Fruit fly (Drosophila melanogaster) whole organism, adult: ENCODE data around the gene RagA-B.

Experiments used
- CG11617 ChIP-seq: fragments of 200-800 bp; sonication (Bioruptor generic); optimal IDR thresholded peaks from 2 replicates; lab custom pipeline; 2017; ENCODE audit warnings: mild to moderate bottlenecking, missing biosample characterization, missing genetic modification reagents, missing genetic modification characterization
- CG12768 ChIP-seq: fragments of 200-800 bp; sonication (Bioruptor generic); optimal IDR thresholded peaks from 2 replicates; lab custom pipeline; 2017; ENCODE audit warnings: missing biosample characterization, missing genetic modification characterization, mild to moderate bottlenecking, moderate library complexity, missing genetic modification reagents
- CG14711 ChIP-seq: fragments of 200-800 bp; sonication (Bioruptor generic); optimal IDR thresholded peaks from 2 replicates; lab custom pipeline; 2018; ENCODE audit warnings: missing biosample characterization, mild to moderate bottlenecking, missing genetic modification characterization, moderate library complexity
- CG1620 ChIP-seq: fragments of 200-800 bp; sonication (Bioruptor generic); optimal IDR thresholded peaks from 2 replicates; lab custom pipeline; 2016; ENCODE audit warnings: missing biosample characterization, missing genetic modification characterization
- CG33017 ChIP-seq: fragments of 200-800 bp; sonication (Bioruptor generic); optimal IDR thresholded peaks from 2 replicates; lab custom pipeline; 2018; ENCODE audit warnings: missing biosample characterization, mild to moderate bottlenecking, missing genetic modification characterization, moderate library complexity
- CG5204 ChIP-seq: fragments of 200-800 bp; sonication (Bioruptor generic); optimal IDR thresholded peaks from 2 replicates; lab custom pipeline; 2016; ENCODE audit warnings: missing biosample characterization, missing genetic modification characterization
- CG7045 ChIP-seq: fragments of 200-800 bp; sonication (Bioruptor generic); optimal IDR thresholded peaks from 2 replicates; lab custom pipeline; 2017; ENCODE audit warnings: missing biosample characterization, mild to moderate bottlenecking, missing genetic modification characterization
- CG7101 ChIP-seq: fragments of 200-800 bp; sonication (Bioruptor generic); optimal IDR thresholded peaks from 2 replicates; lab custom pipeline; 2018; ENCODE audit warnings: missing biosample characterization, mild to moderate bottlenecking, missing genetic modification characterization, moderate library complexity
- Clk ChIP-seq: fragments of 200-800 bp; sonication (Bioruptor generic); optimal IDR thresholded peaks from 2 replicates; lab custom pipeline; 2017; ENCODE audit warnings: missing biosample characterization, missing genetic modification characterization
- Crg-1 ChIP-seq: fragments of 200-800 bp; sonication (Bioruptor generic); optimal IDR thresholded peaks from 2 replicates; lab custom pipeline; 2016; ENCODE audit warnings: missing biosample characterization, missing genetic modification characterization
- Hr96 ChIP-seq: fragments of 200-800 bp; sonication (Bioruptor generic); optimal IDR thresholded peaks from 2 replicates; lab custom pipeline; 2016; ENCODE audit warnings: missing biosample characterization, missing genetic modification characterization
- Mnt ChIP-seq: fragments of 200-800 bp; sonication (Bioruptor generic); optimal IDR thresholded peaks from 2 replicates; lab custom pipeline; 2016; ENCODE audit warnings: missing biosample characterization, mild to moderate bottlenecking, missing genetic modification characterization
- bab1 ChIP-seq: fragments of 200-800 bp; sonication (Bioruptor generic); optimal IDR thresholded peaks from 3 replicates; lab custom pipeline; 2019; ENCODE audit warnings: missing biosample characterization, mild to moderate bottlenecking, missing genetic modification characterization, moderate library complexity
- cic ChIP-seq: fragments of 200-800 bp; sonication (Bioruptor generic); optimal IDR thresholded peaks from 2 replicates; lab custom pipeline; 2017; ENCODE audit warnings: missing biosample characterization, mild to moderate bottlenecking, missing genetic modification characterization, moderate library complexity
- cnc ChIP-seq, 2 experiments: fragments of >200 bp; optimal IDR thresholded peaks; 2 replicates each; lab custom pipeline; 2017
- kay ChIP-seq: fragments of 200-800 bp; sonication (Bioruptor generic); peaks from one replicate; lab custom pipeline; 2016; ENCODE audit warnings: missing biosample characterization, missing genetic modification characterization, borderline replicate concordance
- ovo ChIP-seq: fragments of 200-800 bp; sonication (Bioruptor generic); optimal IDR thresholded peaks from 2 replicates; lab custom pipeline; 2016; ENCODE audit warnings: missing biosample characterization, missing genetic modification characterization
- pad ChIP-seq: fragments of 200-800 bp; sonication (Bioruptor generic); optimal IDR thresholded peaks from 3 replicates; lab custom pipeline; 2017; ENCODE audit warnings: missing biosample characterization, missing genetic modification characterization, mild to moderate bottlenecking, moderate library complexity, missing genetic modification reagents
- tj ChIP-seq: fragments of 200-800 bp; sonication (Bioruptor generic); optimal IDR thresholded peaks from 3 replicates; lab custom pipeline; 2017; ENCODE audit warnings: missing biosample characterization, mild to moderate bottlenecking, missing genetic modification characterization, moderate library complexity
- toe ChIP-seq: fragments of 200-800 bp; sonication (Bioruptor generic); optimal IDR thresholded peaks from 2 replicates; lab custom pipeline; 2016; ENCODE audit warnings: missing biosample characterization, missing genetic modification characterization

The RagA-B gene

dm6 chr3R:8938494-8939404 is 45.4 kb downstream of the RagA-B start, which contains the start of gene ScsbetaA:
ScsbetaA (plus strand) TSS chr3R:8938724.
- TF ChIP-seq kay (GFP tag; lab: Kevin White, UChicago) (peak; percentile 80), Crg-1 (GFP tag; lab: Kevin White, UChicago) (no peak), ovo (GFP tag; lab: Kevin White, UChicago) (peak; percentile 50), CG5204 (GFP tag; lab: Kevin White, UChicago) (no peak), CG7101 (tag; lab: Kevin White, UChicago) (no peak), cic (GFP tag; lab: Kevin White, UChicago) (peak; percentile 82), Hr96 (no peak), cnc (optimal IDR thresholded peaks at IDR 0.05; lab: Kevin White, UChicago) (no peak), CG1620 (no peak), pad (GFP tag; lab: Kevin White, UChicago) (peak; percentile 20), bab1 (GFP tag; lab: Kevin White, UChicago) (peak; percentile 5), Mnt (no peak), tj (GFP tag; lab: Kevin White, UChicago) (peak; percentile 75), CG7045 (GFP tag; lab: Kevin White, UChicago) (no peak), CG12768 (GFP tag; lab: Kevin White, UChicago) (peak; percentile 10), CG33017 (tag; lab: Kevin White, UChicago) (no peak), toe (GFP tag; lab: Kevin White, UChicago) (peak; percentile 40), CG11617 (GFP tag; lab: Kevin White, UChicago) (peak; percentile 3), CG14711 (tag; lab: Kevin White, UChicago) (peak; percentile 23), Clk (no peak)

dm6 chr3R:8934930-8935329 is 49.2 kb downstream of the RagA-B start, which contains the start of gene osk:
osk (plus strand) TSS chr3R:8935126.
- no peak for TF ChIP-seq CG11617 (GFP tag; lab: Kevin White, UChicago)
- TF ChIP-seq CG7101 (tag; lab: Kevin White, UChicago): no peak
- TF ChIP-seq cic (GFP tag; lab: Kevin White, UChicago): no peak
- TF ChIP-seq CG14711 (tag; lab: Kevin White, UChicago): no peak
- TF ChIP-seq kay (GFP tag; lab: Kevin White, UChicago): no peak
- no peak for TF ChIP-seq CG7045 (GFP tag; lab: Kevin White, UChicago)
- no peak for TF ChIP-seq CG1620
- TF ChIP-seq pad (GFP tag; lab: Kevin White, UChicago): peak; percentile 96
- no peak for TF ChIP-seq CG33017 (tag; lab: Kevin White, UChicago)
- peak; percentile 76 for TF ChIP-seq ovo (GFP tag; lab: Kevin White, UChicago)
- no peak for TF ChIP-seq cnc (optimal IDR thresholded peaks at IDR 0.05; lab: Kevin White, UChicago)
- no peak for TF ChIP-seq Hr96

- TF ChIP-seq CG7045 (GFP tag; lab: Kevin White, UChicago) (no peak), Mnt (no peak), CG33017 (tag; lab: Kevin White, UChicago) (no peak), cic (GFP tag; lab: Kevin White, UChicago) (no peak), toe (GFP tag; lab: Kevin White, UChicago) (no peak), CG14711 (tag; lab: Kevin White, UChicago) (no peak), bab1 (GFP tag; lab: Kevin White, UChicago) (no peak), pad (GFP tag; lab: Kevin White, UChicago) (no peak), Crg-1 (GFP tag; lab: Kevin White, UChicago) (no peak), kay (GFP tag; lab: Kevin White, UChicago) (no peak), tj (GFP tag; lab: Kevin White, UChicago) (no peak), CG12768 (GFP tag; lab: Kevin White, UChicago) (no peak), CG7101 (tag; lab: Kevin White, UChicago) (no peak), CG1620 (no peak), CG11617 (GFP tag; lab: Kevin White, UChicago) (no peak), Clk (no peak), CG5204 (GFP tag; lab: Kevin White, UChicago) (no peak), ovo (GFP tag; lab: Kevin White, UChicago) (no peak)
Observed at dm6 chr3R:8932741-8933140, 51.4 kb downstream of the RagA-B start.
